1 fruit fly cellular context compared by ENCODE assay signal in genomic region chrX:7937588-7938481, dm6.
A peak's percentile ranks its signal among the peaks of the same experiment; 100 is the strongest.
TF ChIP-seq lines count a peak whose summit lies in the region.

No protein-coding gene starts in this region.

TF ChIP-seq in whole organism, embryonic, 481 proteins besides CTCF, POLR2A, EP300 and RAD21 (continued from another document and continues in another):
- TF ChIP-seq CG18476 (GFP tag; optimal IDR thresholded peaks at IDR 0.05; lab: Kevin White, UChicago) (peak; percentile 66), CG10321 (GFP tag; IDR thresholded peaks at IDR 0.05; lab: Robert Waterston, UW) (peak; percentile 9; the same call in 1 of the 2 replicates), NC2β (GFP tag; optimal IDR thresholded peaks at IDR 0.05; lab: Kevin White, UChicago) (peak; percentile 79), CG2712 (tag; optimal IDR thresholded peaks at IDR 0.05; lab: Kevin White, UChicago) (peak; percentile 89), Fer3 (tag; optimal IDR thresholded peaks at IDR 0.05; lab: Kevin White, UChicago) (peak; percentile 36), CG4360 (GFP tag; IDR thresholded peaks at IDR 0.05; lab: Robert Waterston, UW) (no peak), sr (GFP tag; IDR thresholded peaks at IDR 0.05; lab: Robert Waterston, UW) (no peak), chm (GFP tag; IDR thresholded peaks at IDR 0.05; lab: Robert Waterston, UW) (peak; percentile 54; the same call in 1 of the 2 replicates), Dref (GFP tag; IDR thresholded peaks at IDR 0.05; lab: Robert Waterston, UW) (peak; percentile 14; the same call in 1 of the 2 replicates), CG1529 (GFP tag; optimal IDR thresholded peaks at IDR 0.05; lab: Kevin White, UChicago) (peak; percentile 85), ro (GFP tag; IDR thresholded peaks at IDR 0.05; lab: Robert Waterston, UW) (peak; percentile 65), Hmx (GFP tag; optimal IDR thresholded peaks at IDR 0.05; lab: Kevin White, UChicago) (no peak), h (optimal IDR thresholded peaks at IDR 0.05; lab: Kevin White, UChicago) (no peak), CG17385 (GFP tag; optimal IDR thresholded peaks at IDR 0.05; lab: Kevin White, UChicago) (peak; percentile 73), Mes4 (GFP tag; optimal IDR thresholded peaks at IDR 0.05; lab: Kevin White, UChicago) (peak; percentile 87), corto (GFP tag; optimal IDR thresholded peaks at IDR 0.05; lab: Kevin White, UChicago) (no peak), cad (GFP tag; optimal IDR thresholded peaks at IDR 0.05; lab: Kevin White, UChicago) (no peak), ab (GFP tag; optimal IDR thresholded peaks at IDR 0.05; lab: Kevin White, UChicago) (peak; percentile 59), Ets65A (GFP tag; lab: Kevin White, UChicago) (peak; percentile 98), CG10267 (tag; optimal IDR thresholded peaks at IDR 0.05; lab: Kevin White, UChicago) (peak; percentile 73), unpg (GFP tag; optimal IDR thresholded peaks at IDR 0.05; lab: Kevin White, UChicago) (peak; percentile 71), CG11560 (tag; IDR thresholded peaks at IDR 0.05; lab: Robert Waterston, UW) (peak; percentile 42; the same call in 2 of the 3 replicates), CG9727 (GFP tag; optimal IDR thresholded peaks at IDR 0.05; lab: Kevin White, UChicago) (peak; percentile 89), Neu2 (GFP tag; optimal IDR thresholded peaks at IDR 0.05; lab: Kevin White, UChicago; ENCODE audit: borderline replicate concordance) (peak; percentile 11), nau (GFP tag; optimal IDR thresholded peaks at IDR 0.05; lab: Kevin White, UChicago) (peak; percentile 77), CG15073 (GFP tag; optimal IDR thresholded peaks at IDR 0.05; lab: Kevin White, UChicago) (peak; percentile 2), HHEX (GFP tag; optimal IDR thresholded peaks at IDR 0.05; lab: Kevin White, UChicago) (peak; percentile 62), CG43689 (GFP tag; IDR thresholded peaks at IDR 0.05; lab: Robert Waterston, UW) (no peak), E2f2 (GFP tag; IDR thresholded peaks at IDR 0.05; lab: Robert Waterston, UW) (no peak; the same call in 1 of the 2 replicates), CG11456 (GFP tag; IDR thresholded peaks at IDR 0.05; lab: Robert Waterston, UW) (peak; percentile 33; the same call in 1 of the 3 replicates), Lim3 (GFP tag; IDR thresholded peaks at IDR 0.05; lab: Robert Waterston, UW) (peak; percentile 14; the same call in 1 of the 2 replicates), CG34376 (GFP tag; optimal IDR thresholded peaks at IDR 0.05; lab: Kevin White, UChicago) (no peak), br (optimal IDR thresholded peaks at IDR 0.05; lab: Kevin White, UChicago) (no peak), ato (GFP tag; IDR thresholded peaks at IDR 0.05; lab: Robert Waterston, UW; ENCODE audit: partially characterized antibody) (no peak), Xrp1 (GFP tag; IDR thresholded peaks at IDR 0.05; lab: Robert Waterston, UW) (peak; percentile 80), nmo (GFP tag; optimal IDR thresholded peaks at IDR 0.05; lab: Kevin White, UChicago) (peak; percentile 92), CG31365 (tag; optimal IDR thresholded peaks at IDR 0.05; lab: Kevin White, UChicago) (peak; percentile 2), maf-S (GFP tag; optimal IDR thresholded peaks at IDR 0.05; lab: Kevin White, UChicago) (peak; percentile 57), CG5180 (GFP tag; optimal IDR thresholded peaks at IDR 0.05; lab: Kevin White, UChicago) (peak; percentile 77), Med (GFP tag; lab: Kevin White, UChicago) (peak; percentile 92), CG13624 (GFP tag; optimal IDR thresholded peaks at IDR 0.05; lab: Kevin White, UChicago) (peak; percentile 25), Atf3 (GFP tag; optimal IDR thresholded peaks at IDR 0.05; lab: Kevin White, UChicago) (peak; percentile 81), z (GFP tag; IDR thresholded peaks at IDR 0.05; lab: Robert Waterston, UW) (no peak), Sox102F (GFP tag; optimal IDR thresholded peaks at IDR 0.05; lab: Kevin White, UChicago) (peak; percentile 87), Asciz (GFP tag; optimal IDR thresholded peaks at IDR 0.05; lab: Kevin White, UChicago) (peak; percentile 68), Aef1 (GFP tag; IDR thresholded peaks at IDR 0.05; lab: Robert Waterston, UW) (peak; percentile 47; the same call in 1 of the 3 replicates), otp (GFP tag; IDR thresholded peaks at IDR 0.05; lab: Robert Waterston, UW) (peak; percentile 68; the same call in 2 of the 3 replicates), gcm (GFP tag; optimal IDR thresholded peaks at IDR 0.05; lab: Kevin White, UChicago) (peak; percentile 78), Dbx (GFP tag; IDR thresholded peaks at IDR 0.05; lab: Robert Waterston, UW) (no peak), lilli (GFP tag; optimal IDR thresholded peaks at IDR 0.05; lab: Kevin White, UChicago) (peak; percentile 62), grn (GFP tag; optimal IDR thresholded peaks at IDR 0.05; lab: Kevin White, UChicago) (no peak), CG17612 (GFP tag; IDR thresholded peaks at IDR 0.05; lab: Robert Waterston, UW) (no peak), schlank (tag; optimal IDR thresholded peaks at IDR 0.05; lab: Kevin White, UChicago) (no peak), CG12155 (GFP tag; optimal IDR thresholded peaks at IDR 0.05; lab: Kevin White, UChicago) (peak; percentile 58), CG10959 (GFP tag; IDR thresholded peaks at IDR 0.05; lab: Robert Waterston, UW) (0 out of 2 replicates have a peak, but pooled peaks have one; percentile 32), kni (GFP tag; optimal IDR thresholded peaks at IDR 0.05; lab: Kevin White, UChicago) (peak; percentile 87), CG12391 (tag; optimal IDR thresholded peaks at IDR 0.05; lab: Kevin White, UChicago) (peak; percentile 83), Camta (GFP tag; optimal IDR thresholded peaks at IDR 0.05; lab: Kevin White, UChicago) (peak; percentile 89), Vsx1 (GFP tag; optimal IDR thresholded peaks at IDR 0.05; lab: Kevin White, UChicago) (peak; percentile 22), crp (GFP tag; optimal IDR thresholded peaks at IDR 0.05; lab: Kevin White, UChicago) (peak; percentile 58 to 79), gt (GFP tag; IDR thresholded peaks at IDR 0.05; lab: Robert Waterston, UW) (peak; percentile 67; the same call in 1 of the 2 replicates), CG6854 (GFP tag; optimal IDR thresholded peaks at IDR 0.05; lab: Kevin White, UChicago) (peak; percentile 50), Bgb (GFP tag; IDR thresholded peaks at IDR 0.05; lab: Robert Waterston, UW; ENCODE audit: partially characterized antibody) (no peak; the same call in 1 of the 2 replicates), amos (GFP tag; IDR thresholded peaks at IDR 0.05; lab: Robert Waterston, UW; ENCODE audit: partially characterized antibody) (no peak), CHES-1-like (GFP tag; optimal IDR thresholded peaks at IDR 0.05; lab: Kevin White, UChicago) (peak; percentile 77), shn (GFP tag; optimal IDR thresholded peaks at IDR 0.05; lab: Kevin White, UChicago) (peak; percentile 89), CG12744 (GFP tag; optimal IDR thresholded peaks at IDR 0.05; lab: Kevin White, UChicago) (no peak), CrebB (tag; optimal IDR thresholded peaks at IDR 0.05; lab: Kevin White, UChicago) (peak; percentile 2), CG10543 (GFP tag; optimal IDR thresholded peaks at IDR 0.05; lab: Kevin White, UChicago) (peak; percentile 70), ranshi (GFP tag; IDR thresholded peaks at IDR 0.05; lab: Robert Waterston, UW) (no peak; the same call in 1 of the 2 replicates), CG7987 (GFP tag; optimal IDR thresholded peaks at IDR 0.05; lab: Kevin White, UChicago) (peak; percentile 33), CG8290 (GFP tag; optimal IDR thresholded peaks at IDR 0.05; lab: Kevin White, UChicago) (peak; percentile 51), CG8290 (tag; optimal IDR thresholded peaks at IDR 0.05; lab: Kevin White, UChicago) (peak in 1 of 2 experiments; percentile 59), prd (optimal IDR thresholded peaks at IDR 0.05; lab: Kevin White, UChicago) (no peak), prd (GFP tag; IDR thresholded peaks at IDR 0.05; lab: Robert Waterston, UW) (no peak; the same call in none of the 3 replicates), hb (GFP tag; IDR thresholded peaks at IDR 0.05; lab: Robert Waterston, UW; ENCODE audit: partially characterized antibody) (no peak), kah (GFP tag; optimal IDR thresholded peaks at IDR 0.05; lab: Kevin White, UChicago) (peak; percentile 65), CG2875 (GFP tag; optimal IDR thresholded peaks at IDR 0.05; lab: Kevin White, UChicago) (peak; percentile 74), ac (GFP tag; optimal IDR thresholded peaks at IDR 0.05; lab: Kevin White, UChicago) (peak; percentile 32), rib (GFP tag; IDR thresholded peaks at IDR 0.05; lab: Robert Waterston, UW) (no peak), CG31388 (GFP tag; optimal IDR thresholded peaks at IDR 0.05; lab: Kevin White, UChicago) (peak; percentile 37), da (GFP tag; optimal IDR thresholded peaks at IDR 0.05; lab: Kevin White, UChicago) (peak; percentile 88), odd (GFP tag; optimal IDR thresholded peaks at IDR 0.05; lab: Kevin White, UChicago) (peak; percentile 82), D19A (tag; optimal IDR thresholded peaks at IDR 0.05; lab: Kevin White, UChicago) (peak; percentile 82), pan (optimal IDR thresholded peaks at IDR 0.05; lab: Kevin White, UChicago) (no peak), pan (GFP tag; optimal IDR thresholded peaks at IDR 0.05 in 1 of 2, IDR thresholded peaks at IDR 0.05 in 1 of 2) (peak in 1 of 2 experiments; percentile 64), dysf (GFP tag; IDR thresholded peaks at IDR 0.05; lab: Robert Waterston, UW) (peak; percentile 75; the same call in 2 of the 3 replicates), CG13775 (GFP tag; optimal IDR thresholded peaks at IDR 0.05; lab: Kevin White, UChicago) (peak; percentile 77), CG8359 (GFP tag; optimal IDR thresholded peaks at IDR 0.05; lab: Kevin White, UChicago; ENCODE audit: borderline replicate concordance) (peak; percentile 48), CG34422 (GFP tag; IDR thresholded peaks at IDR 0.05; lab: Robert Waterston, UW) (peak; percentile 58; the same call in 2 of the 3 replicates), CG32532 (GFP tag; IDR thresholded peaks at IDR 0.05; lab: Robert Waterston, UW) (0 out of 2 replicates have a peak, but pooled peaks have one; percentile 52), CG4854 (GFP tag; optimal IDR thresholded peaks at IDR 0.05; lab: Kevin White, UChicago) (peak; percentile 49), Mrtf (GFP tag; IDR thresholded peaks at IDR 0.05; lab: Robert Waterston, UW) (0 out of 3 replicates have a peak, but pooled peaks have one; percentile 9), psq (GFP tag; optimal IDR thresholded peaks at IDR 0.05; lab: Kevin White, UChicago) (peak; percentile 35), yki (optimal IDR thresholded peaks at IDR 0.05; lab: Kevin White, UChicago) (no peak), Hr39 (optimal IDR thresholded peaks at IDR 0.05; lab: Kevin White, UChicago) (no peak), CG11504 (tag; optimal IDR thresholded peaks at IDR 0.05; lab: Kevin White, UChicago) (peak; percentile 89), CG8944 (GFP tag; optimal IDR thresholded peaks at IDR 0.05; lab: Kevin White, UChicago) (peak; percentile 88), bab2 (GFP tag; optimal IDR thresholded peaks at IDR 0.05; lab: Kevin White, UChicago) (peak; percentile 79), nerfin-1 (tag; optimal IDR thresholded peaks at IDR 0.05; lab: Kevin White, UChicago) (peak; percentile 86), sqz (GFP tag; optimal IDR thresholded peaks at IDR 0.05; lab: Kevin White, UChicago) (peak; percentile 82), CG10431 (GFP tag; optimal IDR thresholded peaks at IDR 0.05; lab: Kevin White, UChicago) (peak; percentile 86), cas (GFP tag; IDR thresholded peaks at IDR 0.05; lab: Robert Waterston, UW) (no peak), Oli (tag; optimal IDR thresholded peaks at IDR 0.05; lab: Kevin White, UChicago) (peak; percentile 90), CG2116 (GFP tag; optimal IDR thresholded peaks at IDR 0.05; lab: Kevin White, UChicago) (peak; percentile 39), CG8281 (tag; optimal IDR thresholded peaks at IDR 0.05; lab: Kevin White, UChicago) (peak; percentile 65), CG14710 (tag; optimal IDR thresholded peaks at IDR 0.05; lab: Kevin White, UChicago) (peak; percentile 90), CG9817 (tag; optimal IDR thresholded peaks at IDR 0.05; lab: Kevin White, UChicago) (peak; percentile 53), emc (GFP tag; optimal IDR thresholded peaks at IDR 0.05; lab: Kevin White, UChicago) (peak; percentile 42), Usf (GFP tag; optimal IDR thresholded peaks at IDR 0.05; lab: Kevin White, UChicago) (peak; percentile 68), Ravus (GFP tag; IDR thresholded peaks at IDR 0.05; lab: Robert Waterston, UW) (no peak), Xbp1 (GFP tag; optimal IDR thresholded peaks at IDR 0.05; lab: Kevin White, UChicago) (peak; percentile 78), CG6683 (GFP tag; optimal IDR thresholded peaks at IDR 0.05; lab: Kevin White, UChicago) (peak; percentile 41), usp (GFP tag; optimal IDR thresholded peaks at IDR 0.05; lab: Kevin White, UChicago) (no peak), twi (tag; optimal IDR thresholded peaks at IDR 0.05; lab: Kevin White, UChicago) (peak; percentile 56), Bteb2 (GFP tag; optimal IDR thresholded peaks at IDR 0.05; lab: Kevin White, UChicago) (no peak), CG14965 (GFP tag; optimal IDR thresholded peaks at IDR 0.05; lab: Kevin White, UChicago; ENCODE audit: borderline replicate concordance) (peak; percentile 23), CG10209 (GFP tag; optimal IDR thresholded peaks at IDR 0.05; lab: Kevin White, UChicago) (peak; percentile 82), CG7839 (tag; optimal IDR thresholded peaks at IDR 0.05; lab: Kevin White, UChicago) (peak; percentile 87), p53 (GFP tag; optimal IDR thresholded peaks at IDR 0.05; lab: Kevin White, UChicago) (peak; percentile 90), knrl (GFP tag; IDR thresholded peaks at IDR 0.05; lab: Robert Waterston, UW; ENCODE audit: partially characterized antibody) (no peak), caup (GFP tag; optimal IDR thresholded peaks at IDR 0.05; lab: Kevin White, UChicago; ENCODE audit: severe bottlenecking) (peak; percentile 31), slbo (GFP tag; IDR thresholded peaks at IDR 0.05; lab: Robert Waterston, UW) (no peak), mld (GFP tag; IDR thresholded peaks at IDR 0.05; lab: Robert Waterston, UW; ENCODE audit: partially characterized antibody) (no peak), CG7372 (GFP tag; IDR thresholded peaks at IDR 0.05; lab: Robert Waterston, UW) (peak; percentile 58; the same call in 1 of the 2 replicates), CG6765 (GFP tag; optimal IDR thresholded peaks at IDR 0.05; lab: Kevin White, UChicago) (no peak), CG6254 (GFP tag; optimal IDR thresholded peaks at IDR 0.05; lab: Kevin White, UChicago) (peak; percentile 77), unc-4 (GFP tag; IDR thresholded peaks at IDR 0.05; lab: Robert Waterston, UW; ENCODE audit: partially characterized antibody) (no peak)
